Worm (Caenorhabditis elegans) whole organism, late embryonic: ENCODE data around the gene gcy-13.

ENCODE experiments used
- ahr-1 ChIP-seq: sonication (generic microtip); optimal IDR thresholded peaks from 2 replicates; lab custom pipeline; 2016; ENCODE audit warnings: missing genetic modification characterization, missing compliant biosample characterization
- ama-1 ChIP-seq: fragments of 150-350 bp; optimal IDR thresholded peaks from 2 replicates; lab custom pipeline; 2014
- che-1 ChIP-seq: sonication (generic microtip); optimal IDR thresholded peaks from 2 replicates; lab custom pipeline; 2016; ENCODE audit warnings: mild to moderate bottlenecking, missing genetic modification characterization, missing compliant biosample characterization
- dmd-4 ChIP-seq: sonication (generic microtip); optimal IDR thresholded peaks from 2 replicates; lab custom pipeline; 2016; ENCODE audit warnings: borderline replicate concordance, missing genetic modification characterization, missing compliant biosample characterization
- nfya-1 ChIP-seq: sonication (generic microtip); optimal IDR thresholded peaks from 2 replicates; lab custom pipeline; 2017; ENCODE audit warnings: missing genetic modification characterization, mild to moderate bottlenecking, missing compliant biosample characterization, antibody characterized with exemption, moderate library complexity
- pag-3 ChIP-seq: sonication (generic microtip); optimal IDR thresholded peaks from 2 replicates; lab custom pipeline; 2016; ENCODE audit warnings: missing compliant biosample characterization, missing genetic modification characterization, borderline replicate concordance
- pat-9 ChIP-seq: fragments of 200-800 bp; sonication (Bioruptor generic); optimal IDR thresholded peaks from 2 replicates; lab custom pipeline; 2018; ENCODE audit warnings: mild to moderate bottlenecking, missing genetic modification characterization, moderate library complexity, missing compliant biosample characterization
- pax-1 ChIP-seq: fragments of 150-350 bp; optimal IDR thresholded peaks from 2 replicates; lab custom pipeline; 2014; ENCODE audit warnings: missing biosample characterization, missing genetic modification characterization

ce11 chrV:12371386-12371785 is 2.0 kb upstream of the gcy-13 start, which contains the start of gene F23H12.7:
- no peak for TF ChIP-seq pat-9 (tag; lab: Kevin White, UChicago)
- no peak for TF ChIP-seq pag-3 (tag; lab: Kevin White, UChicago)
- no peak for TF ChIP-seq che-1
- no peak for TF ChIP-seq ama-1 (lab: Kevin White, UChicago)
- no peak for TF ChIP-seq dmd-4
- TF ChIP-seq ahr-1, result no peak
- no peak for TF ChIP-seq pax-1 (tag; lab: Kevin White, UChicago)
- TF ChIP-seq nfya-1 (tag; lab: Kevin White, UChicago), result no peak
